Worm (Caenorhabditis elegans): ENCODE measurements around the gene fat-4.
"Not testable (repeated sequence)": the region's sequence is repeated elsewhere in the genome, so short reads cannot be mapped to it uniquely, and the experiment has no call there.

Gene fat-4

ce11 chrIV:9837349-9837748, 38.1 kb downstream of the fat-4 start, which contains the start of gene msp-10:
TSS of gene msp-10 (plus strand) at chrIV:9837649.
- not testable (repeated sequence) for TF ChIP-seq nhr-237 (tag; optimal IDR thresholded peaks at IDR 0.05); alr-1 (tag; optimal IDR thresholded peaks at IDR 0.05; ENCODE audit: borderline replicate concordance); lsy-2 (tag; optimal IDR thresholded peaks at IDR 0.05)

DNA sequence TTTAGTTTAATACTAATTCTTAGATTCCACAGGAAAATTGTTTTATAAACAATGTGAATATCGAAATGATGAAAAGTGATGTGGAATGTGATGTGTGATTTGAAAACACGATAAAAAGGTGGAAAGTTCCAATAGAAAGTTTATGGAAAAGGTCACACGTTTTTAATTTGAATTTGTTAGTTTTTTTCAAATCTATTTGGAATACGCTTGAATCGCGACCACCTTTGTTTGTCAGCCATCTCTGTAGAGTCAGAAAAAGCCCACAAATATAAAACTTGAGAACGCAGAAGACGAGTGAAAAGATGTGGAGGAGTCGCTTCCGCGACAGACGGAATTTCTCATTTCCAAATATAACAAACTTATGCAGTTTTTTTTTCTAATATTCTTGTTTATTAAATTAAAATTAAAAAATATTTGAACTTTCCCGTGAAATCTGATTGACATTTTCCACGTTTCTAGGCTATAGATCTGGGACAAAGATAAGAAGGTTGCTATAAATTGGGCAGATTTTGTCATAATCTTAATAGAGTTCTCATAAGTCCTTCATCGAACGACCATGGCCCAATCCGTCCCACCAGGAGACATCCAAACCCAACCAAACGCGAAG, 41.9 kb downstream of the fat-4 start, which contains the start of the genes kin-24 and msp-56:
Gene kin-24, minus strand, starts transcription at position 101 of the 607 bp plus-strand sequence.
Gene msp-56, plus strand, starts transcription at position 557 of the 607 bp plus-strand sequence.
- TF ChIP-seq unc-98 (GFP tag; IDR thresholded peaks at IDR 0.05) (no peak), ces-1 (GFP tag; optimal IDR thresholded peaks at IDR 0.05) (no peak), ztf-4 (tag; optimal IDR thresholded peaks at IDR 0.05) (no peak), nhr-28 (tag; optimal IDR thresholded peaks at IDR 0.05) (no peak), nhr-90 (tag; optimal IDR thresholded peaks at IDR 0.05; ENCODE audit: poor library complexity) (no peak), fkh-4 (tag; optimal IDR thresholded peaks at IDR 0.05; ENCODE audit: borderline replicate concordance) (no peak), dsc-1 (tag; optimal IDR thresholded peaks at IDR 0.05) (no peak), alr-1 (tag; optimal IDR thresholded peaks at IDR 0.05; ENCODE audit: borderline replicate concordance) (no peak), fos-1 (tag; optimal IDR thresholded peaks at IDR 0.05) (no peak), mab-9 (GFP tag; IDR thresholded peaks at IDR 0.05) (no peak), dpl-1 (GFP tag; optimal IDR thresholded peaks at IDR 0.05) (no peak), lin-15B (tag; optimal IDR thresholded peaks at IDR 0.05) (no peak), sptf-1 (tag; optimal IDR thresholded peaks at IDR 0.05) (no peak), elt-3 (tag; optimal IDR thresholded peaks at IDR 0.05) (no peak), zag-1 (tag; optimal IDR thresholded peaks at IDR 0.05) (no peak), snpc-4 (tag; optimal IDR thresholded peaks at IDR 0.05) (no peak), ceh-90 (tag; optimal IDR thresholded peaks at IDR 0.05) (no peak), unc-130 (tag; optimal IDR thresholded peaks at IDR 0.05) (no peak), ceh-88 (GFP tag; IDR thresholded peaks at IDR 0.05) (no peak), nhr-47 (tag; optimal IDR thresholded peaks at IDR 0.05) (no peak)

DNA sequence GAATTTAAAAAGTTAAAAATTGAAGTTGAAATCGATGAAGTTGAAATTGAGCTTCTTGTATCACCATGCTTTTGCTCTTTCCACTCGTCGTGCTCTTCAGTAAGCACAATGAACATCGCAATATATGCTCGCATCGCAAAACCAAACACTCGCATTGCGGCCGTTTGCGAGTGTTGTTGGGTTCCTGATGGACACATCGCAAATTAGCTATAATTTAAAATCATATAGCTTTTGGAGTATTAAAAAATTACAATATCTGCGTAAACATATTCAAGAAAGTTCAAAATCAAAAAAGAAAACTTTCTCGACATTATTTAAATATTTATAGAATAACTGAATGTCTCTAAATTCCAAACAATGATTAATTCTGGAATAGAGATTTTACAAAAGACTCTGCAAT, 42.8 kb downstream of the fat-4 start, which contains the start of gene K07F5.17:
Gene K07F5.17, plus strand, starts transcription at position 301 of the 400 bp plus-strand sequence.
- TF ChIP-seq Y116A8C.19 (tag; optimal IDR thresholded peaks at IDR 0.05; ENCODE audit: borderline replicate concordance) (no peak), lir-3 (tag; optimal IDR thresholded peaks at IDR 0.05; ENCODE audit: poor library complexity) (no peak), tbx-2 (tag; optimal IDR thresholded peaks at IDR 0.05) (no peak)

DNA sequence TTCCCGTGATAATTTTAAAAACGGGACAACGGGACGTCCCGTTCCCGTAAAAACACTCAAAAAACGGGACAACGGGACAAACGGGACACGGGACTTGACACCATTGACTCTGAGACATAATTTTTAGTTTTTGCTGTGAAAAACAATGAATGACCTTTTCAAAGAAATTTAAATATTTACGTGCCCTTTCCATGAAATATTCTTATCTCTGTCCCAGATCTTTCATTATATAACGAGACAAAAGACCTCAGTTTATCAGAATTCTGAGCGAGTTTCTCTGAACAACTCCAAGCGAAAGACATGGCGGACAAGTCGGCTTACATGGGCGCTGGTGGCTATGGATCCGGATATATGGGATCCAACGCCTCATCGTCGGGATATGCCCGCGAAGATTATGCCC, 44.5 kb downstream of the fat-4 start, which contains the start of gene nspd-2:
Gene nspd-2, plus strand, starts transcription at position 301 of the 400 bp plus-strand sequence.
- no peak for TF ChIP-seq lin-13 (GFP tag; optimal IDR thresholded peaks at IDR 0.05)
- TF ChIP-seq egl-13 (tag; optimal IDR thresholded peaks at IDR 0.05): no peak
- no peak for TF ChIP-seq tlp-1 (tag; optimal IDR thresholded peaks at IDR 0.05)
- no peak for TF ChIP-seq isw-1 (GFP tag; IDR thresholded peaks at IDR 0.05)
- no peak for TF ChIP-seq ceh-63 (GFP tag; optimal IDR thresholded peaks at IDR 0.05)

ce11 chrIV:9846574-9846973, 47.3 kb downstream of the fat-4 start, which contains the start of gene K07F5.6:
TSS of gene K07F5.6 (minus strand) at chrIV:9846674.
- TF ChIP-seq rnt-1 (tag; optimal IDR thresholded peaks at IDR 0.05): no peak
- no peak for TF ChIP-seq efl-1 (optimal IDR thresholded peaks at IDR 0.05)
- peak in 1 of 2 experiments; percentile 64 for TF ChIP-seq efl-1 (GFP tag; optimal IDR thresholded peaks at IDR 0.05 in 1 of 2)

Data from whole organism, L1 larva.